Worm (Caenorhabditis elegans): Measurements from ENCODE around the gene C15H9.3.

DNA sequence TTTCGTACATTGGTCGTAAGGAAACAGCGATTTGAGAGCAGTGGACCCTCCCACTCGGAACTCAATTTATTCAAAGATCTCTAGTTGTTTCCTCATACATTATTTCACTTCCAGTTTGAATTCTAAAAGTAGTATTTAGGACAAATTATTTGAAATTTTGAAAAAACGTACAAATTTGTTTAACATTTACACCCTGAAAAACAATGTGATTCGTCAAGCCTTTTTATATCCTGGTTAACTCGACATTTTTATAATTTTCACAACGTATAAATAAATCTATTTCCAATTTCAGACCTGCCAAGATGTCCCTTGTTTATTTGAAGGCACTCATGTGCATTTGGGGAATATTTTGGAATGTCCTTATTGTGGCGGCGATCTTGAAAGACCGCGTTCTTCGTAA lies at the start of gene C15H9.3:
- TF ChIP-seq lsy-2 (tag; optimal IDR thresholded peaks at IDR 0.05): no peak
- no peak for TF ChIP-seq blmp-1 (tag; optimal IDR thresholded peaks at IDR 0.05)
- no peak for TF ChIP-seq nhr-12 (tag; optimal IDR thresholded peaks at IDR 0.05)
- TF ChIP-seq snpc-4 (tag; optimal IDR thresholded peaks at IDR 0.05): no peak

All from whole organism, mixed stage, embryonic.